Fruit fly (Drosophila melanogaster) whole organism, adult: ENCODE measurements around the gene S-Lap2.

ENCODE experiments used
- CG11617 ChIP-seq: fragments of 200-800 bp; sonication (Bioruptor generic); optimal IDR thresholded peaks from 2 replicates; lab custom pipeline; 2017; ENCODE audit warnings: mild to moderate bottlenecking, missing biosample characterization, missing genetic modification reagents, missing genetic modification characterization
- CG12768 ChIP-seq: fragments of 200-800 bp; sonication (Bioruptor generic); optimal IDR thresholded peaks from 2 replicates; lab custom pipeline; 2017; ENCODE audit warnings: missing biosample characterization, missing genetic modification characterization, mild to moderate bottlenecking, moderate library complexity, missing genetic modification reagents
- CG14711 ChIP-seq: fragments of 200-800 bp; sonication (Bioruptor generic); optimal IDR thresholded peaks from 2 replicates; lab custom pipeline; 2018; ENCODE audit warnings: missing biosample characterization, mild to moderate bottlenecking, missing genetic modification characterization, moderate library complexity
- CG1620 ChIP-seq: fragments of 200-800 bp; sonication (Bioruptor generic); optimal IDR thresholded peaks from 2 replicates; lab custom pipeline; 2016; ENCODE audit warnings: missing biosample characterization, missing genetic modification characterization
- CG33017 ChIP-seq: fragments of 200-800 bp; sonication (Bioruptor generic); optimal IDR thresholded peaks from 2 replicates; lab custom pipeline; 2018; ENCODE audit warnings: missing biosample characterization, mild to moderate bottlenecking, missing genetic modification characterization, moderate library complexity
- CG5204 ChIP-seq: fragments of 200-800 bp; sonication (Bioruptor generic); optimal IDR thresholded peaks from 2 replicates; lab custom pipeline; 2016; ENCODE audit warnings: missing biosample characterization, missing genetic modification characterization
- CG7045 ChIP-seq: fragments of 200-800 bp; sonication (Bioruptor generic); optimal IDR thresholded peaks from 2 replicates; lab custom pipeline; 2017; ENCODE audit warnings: missing biosample characterization, mild to moderate bottlenecking, missing genetic modification characterization
- CG7101 ChIP-seq: fragments of 200-800 bp; sonication (Bioruptor generic); optimal IDR thresholded peaks from 2 replicates; lab custom pipeline; 2018; ENCODE audit warnings: missing biosample characterization, mild to moderate bottlenecking, missing genetic modification characterization, moderate library complexity
- Clk ChIP-seq: fragments of 200-800 bp; sonication (Bioruptor generic); optimal IDR thresholded peaks from 2 replicates; lab custom pipeline; 2017; ENCODE audit warnings: missing biosample characterization, missing genetic modification characterization
- Crg-1 ChIP-seq: fragments of 200-800 bp; sonication (Bioruptor generic); optimal IDR thresholded peaks from 2 replicates; lab custom pipeline; 2016; ENCODE audit warnings: missing biosample characterization, missing genetic modification characterization
- Hr96 ChIP-seq: fragments of 200-800 bp; sonication (Bioruptor generic); optimal IDR thresholded peaks from 2 replicates; lab custom pipeline; 2016; ENCODE audit warnings: missing biosample characterization, missing genetic modification characterization
- Mnt ChIP-seq: fragments of 200-800 bp; sonication (Bioruptor generic); optimal IDR thresholded peaks from 2 replicates; lab custom pipeline; 2016; ENCODE audit warnings: missing biosample characterization, mild to moderate bottlenecking, missing genetic modification characterization
- bab1 ChIP-seq: fragments of 200-800 bp; sonication (Bioruptor generic); optimal IDR thresholded peaks from 3 replicates; lab custom pipeline; 2019; ENCODE audit warnings: missing biosample characterization, mild to moderate bottlenecking, missing genetic modification characterization, moderate library complexity
- cic ChIP-seq: fragments of 200-800 bp; sonication (Bioruptor generic); optimal IDR thresholded peaks from 2 replicates; lab custom pipeline; 2017; ENCODE audit warnings: missing biosample characterization, mild to moderate bottlenecking, missing genetic modification characterization, moderate library complexity
- cnc ChIP-seq, 2 experiments: fragments of >200 bp; optimal IDR thresholded peaks; 2 replicates each; lab custom pipeline; 2017
- kay ChIP-seq: fragments of 200-800 bp; sonication (Bioruptor generic); peaks from one replicate; lab custom pipeline; 2016; ENCODE audit warnings: missing biosample characterization, missing genetic modification characterization, borderline replicate concordance
- ovo ChIP-seq: fragments of 200-800 bp; sonication (Bioruptor generic); optimal IDR thresholded peaks from 2 replicates; lab custom pipeline; 2016; ENCODE audit warnings: missing biosample characterization, missing genetic modification characterization
- pad ChIP-seq: fragments of 200-800 bp; sonication (Bioruptor generic); optimal IDR thresholded peaks from 3 replicates; lab custom pipeline; 2017; ENCODE audit warnings: missing biosample characterization, missing genetic modification characterization, mild to moderate bottlenecking, moderate library complexity, missing genetic modification reagents
- tj ChIP-seq: fragments of 200-800 bp; sonication (Bioruptor generic); optimal IDR thresholded peaks from 3 replicates; lab custom pipeline; 2017; ENCODE audit warnings: missing biosample characterization, mild to moderate bottlenecking, missing genetic modification characterization, moderate library complexity
- toe ChIP-seq: fragments of 200-800 bp; sonication (Bioruptor generic); optimal IDR thresholded peaks from 2 replicates; lab custom pipeline; 2016; ENCODE audit warnings: missing biosample characterization, missing genetic modification characterization

The S-Lap2 gene

DNA sequence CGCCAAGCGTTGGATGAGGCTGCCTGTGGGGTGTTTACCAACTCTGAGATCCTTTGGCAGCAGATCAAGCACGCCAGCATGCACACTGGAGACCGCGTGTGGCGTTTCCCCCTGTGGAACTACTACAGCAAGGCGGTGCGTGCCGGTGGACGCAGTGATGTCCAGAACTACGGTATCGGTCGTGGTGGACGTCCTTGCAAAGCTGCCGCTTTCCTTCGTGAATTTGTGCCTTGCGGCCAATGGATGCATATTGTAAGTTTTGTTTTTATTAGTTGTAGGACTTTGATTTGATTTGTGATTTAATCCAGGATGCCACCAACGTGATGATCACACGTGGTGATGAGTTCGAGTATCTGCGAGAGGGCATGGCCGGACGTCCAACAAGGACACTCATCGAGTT, 1.8 kb downstream of the S-Lap2 start:
- TF ChIP-seq Mnt (GFP tag; lab: Kevin White, UChicago): no peak
- no peak for TF ChIP-seq tj (GFP tag; lab: Kevin White, UChicago)
- TF ChIP-seq ovo: no peak
- no peak for TF ChIP-seq toe (GFP tag; lab: Kevin White, UChicago)
- no peak for TF ChIP-seq Clk (GFP tag; lab: Kevin White, UChicago)
- TF ChIP-seq CG11617 (GFP tag; lab: Kevin White, UChicago): no peak
- TF ChIP-seq kay (GFP tag; lab: Kevin White, UChicago): no peak
- TF ChIP-seq cnc (optimal IDR thresholded peaks at IDR 0.05; lab: Kevin White, UChicago): no peak
- TF ChIP-seq CG12768 (GFP tag; lab: Kevin White, UChicago): no peak
- no peak for TF ChIP-seq CG7101 (tag; lab: Kevin White, UChicago)
- TF ChIP-seq CG7045: no peak
- TF ChIP-seq CG14711 (tag; lab: Kevin White, UChicago): no peak
- no peak for TF ChIP-seq bab1 (GFP tag; lab: Kevin White, UChicago)

DNA sequence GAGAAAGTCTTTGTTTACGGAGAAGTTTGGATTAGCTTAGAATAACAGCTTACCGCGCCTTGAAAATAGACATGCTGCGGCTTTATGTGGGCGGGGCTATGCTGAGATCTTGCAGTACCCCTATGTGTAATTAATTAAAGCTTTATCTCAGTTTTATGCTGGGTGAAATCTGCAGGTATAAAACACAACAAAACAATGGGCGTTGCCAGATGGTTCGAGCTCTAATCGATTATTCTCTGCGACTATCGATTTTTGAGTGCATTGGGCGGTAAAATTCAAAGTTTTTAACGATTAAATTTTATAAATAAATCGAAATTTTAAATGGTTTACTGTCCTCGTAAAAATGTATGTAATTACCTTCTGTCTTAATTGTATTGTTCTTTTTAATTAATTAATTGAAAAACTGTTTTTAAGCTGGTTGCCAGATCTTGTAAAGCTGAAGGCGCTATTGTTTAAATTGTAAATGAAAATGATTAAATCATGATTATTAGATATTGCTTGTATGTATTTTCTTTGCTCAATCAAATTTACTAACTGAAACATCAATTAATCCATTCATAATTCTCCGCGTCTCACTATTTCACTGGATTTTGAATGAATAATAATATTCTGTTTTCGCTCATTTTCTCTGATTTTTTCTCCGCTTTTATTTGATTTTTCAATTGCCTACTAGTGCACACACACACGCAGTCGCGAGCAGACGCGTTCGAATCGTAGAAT, 4.2 kb downstream of the S-Lap2 start, which contains the start of the genes GAPsec and Zasp66:
GAPsec (minus strand) TSS at position 200 of the 720 bp plus-strand sequence.
Zasp66 (plus strand) TSS at position 670 of the 720 bp plus-strand sequence.
- TF ChIP-seq kay (GFP tag; lab: Kevin White, UChicago) (peak; percentile 7), bab1 (GFP tag; lab: Kevin White, UChicago) (peak; percentile 23), CG7045 (no peak)

DNA sequence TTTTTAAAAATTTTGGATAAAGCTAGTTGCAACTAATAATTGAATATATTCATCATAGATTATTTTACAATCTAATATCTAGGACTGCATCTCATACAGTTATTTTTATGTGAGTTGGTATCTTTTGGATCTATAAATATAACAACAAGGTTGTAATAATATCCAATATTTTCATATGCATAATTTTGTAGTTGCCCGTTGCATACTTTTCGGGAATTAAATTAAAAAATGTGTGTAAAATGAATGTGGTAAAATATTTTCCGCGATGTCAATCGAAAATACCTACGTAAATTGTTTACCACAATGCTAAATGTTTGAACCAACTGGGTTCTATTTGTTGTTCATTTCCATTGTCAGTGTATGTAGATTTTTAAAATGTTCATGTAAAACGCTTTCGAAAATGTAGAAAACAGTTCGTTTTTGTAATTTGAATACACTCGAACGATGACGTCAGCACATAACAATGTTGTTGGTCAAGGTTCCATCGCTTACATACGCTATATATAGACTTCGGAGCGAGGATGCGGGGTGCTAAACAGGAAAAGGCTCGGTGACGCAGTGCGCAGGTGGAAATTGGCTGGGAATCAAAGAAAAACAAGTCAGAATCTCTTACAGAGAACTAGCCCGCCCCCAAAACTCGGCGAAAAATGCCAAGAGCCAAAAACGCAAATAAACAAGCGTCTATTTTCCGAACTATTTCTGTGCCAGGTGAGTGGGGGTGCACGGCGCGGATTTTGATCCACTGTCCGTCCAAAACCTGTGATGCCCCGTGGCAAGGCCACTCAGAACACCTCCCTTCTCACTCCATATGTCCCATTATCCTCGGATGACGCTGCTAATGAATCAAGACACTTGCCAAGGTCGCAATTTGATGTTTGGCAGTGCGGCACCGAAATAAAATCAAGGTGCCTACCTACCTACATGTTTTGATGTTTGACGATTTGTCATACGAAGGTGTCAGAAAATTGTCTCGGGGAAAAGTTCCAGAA, 8.4 kb downstream of the S-Lap2 start:
- TF ChIP-seq CG14711 (tag; lab: Kevin White, UChicago) (no peak), CG5204 (GFP tag; lab: Kevin White, UChicago) (peak; percentile 11), CG11617 (GFP tag; lab: Kevin White, UChicago) (peak; percentile 80), Mnt (GFP tag; lab: Kevin White, UChicago) (peak; percentile 43), ovo (no peak), Hr96 (GFP tag; lab: Kevin White, UChicago) (peak; percentile 37), CG7101 (tag; lab: Kevin White, UChicago) (peak; percentile 33), kay (GFP tag; lab: Kevin White, UChicago) (peak; percentile 60)

DNA sequence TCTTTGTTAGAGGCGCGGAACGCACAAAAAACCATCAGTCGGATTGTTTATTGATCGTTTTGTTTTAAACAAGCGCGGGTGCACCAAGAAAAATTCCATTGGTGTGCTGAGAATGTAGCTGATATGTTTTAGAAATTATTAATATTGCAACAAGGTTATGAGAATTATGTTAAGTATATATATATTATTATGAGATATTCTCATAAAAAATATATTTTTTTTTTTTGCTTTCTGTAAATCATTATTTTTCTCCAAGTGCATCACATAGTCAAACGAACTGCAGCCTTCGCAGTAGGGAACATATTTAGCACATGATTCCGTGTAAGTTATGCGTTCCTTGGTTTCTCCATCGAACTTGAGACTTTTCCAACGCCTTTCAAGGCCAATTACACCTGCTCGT, 9.3 kb downstream of the S-Lap2 start:
- TF ChIP-seq cic (GFP tag; lab: Kevin White, UChicago): no peak
- no peak for TF ChIP-seq CG7101 (tag; lab: Kevin White, UChicago)
- no peak for TF ChIP-seq Crg-1 (GFP tag; lab: Kevin White, UChicago)
- TF ChIP-seq CG33017 (tag; lab: Kevin White, UChicago): no peak
- no peak for TF ChIP-seq kay (GFP tag; lab: Kevin White, UChicago)
- no peak for TF ChIP-seq CG12768 (GFP tag; lab: Kevin White, UChicago)
- TF ChIP-seq tj (GFP tag; lab: Kevin White, UChicago): no peak
- TF ChIP-seq CG7045: no peak
- no peak for TF ChIP-seq CG1620 (GFP tag; lab: Kevin White, UChicago)
- no peak for TF ChIP-seq pad (GFP tag; lab: Kevin White, UChicago)
- no peak for TF ChIP-seq cnc (optimal IDR thresholded peaks at IDR 0.05; lab: Kevin White, UChicago)
- TF ChIP-seq CG14711 (tag; lab: Kevin White, UChicago): no peak
- no peak for TF ChIP-seq ovo
- TF ChIP-seq Mnt (GFP tag; lab: Kevin White, UChicago): no peak
- no peak for TF ChIP-seq Clk (GFP tag; lab: Kevin White, UChicago)
- no peak for TF ChIP-seq Hr96 (GFP tag; lab: Kevin White, UChicago)
- no peak for TF ChIP-seq CG11617 (GFP tag; lab: Kevin White, UChicago)
- no peak for TF ChIP-seq bab1 (GFP tag; lab: Kevin White, UChicago)

DNA sequence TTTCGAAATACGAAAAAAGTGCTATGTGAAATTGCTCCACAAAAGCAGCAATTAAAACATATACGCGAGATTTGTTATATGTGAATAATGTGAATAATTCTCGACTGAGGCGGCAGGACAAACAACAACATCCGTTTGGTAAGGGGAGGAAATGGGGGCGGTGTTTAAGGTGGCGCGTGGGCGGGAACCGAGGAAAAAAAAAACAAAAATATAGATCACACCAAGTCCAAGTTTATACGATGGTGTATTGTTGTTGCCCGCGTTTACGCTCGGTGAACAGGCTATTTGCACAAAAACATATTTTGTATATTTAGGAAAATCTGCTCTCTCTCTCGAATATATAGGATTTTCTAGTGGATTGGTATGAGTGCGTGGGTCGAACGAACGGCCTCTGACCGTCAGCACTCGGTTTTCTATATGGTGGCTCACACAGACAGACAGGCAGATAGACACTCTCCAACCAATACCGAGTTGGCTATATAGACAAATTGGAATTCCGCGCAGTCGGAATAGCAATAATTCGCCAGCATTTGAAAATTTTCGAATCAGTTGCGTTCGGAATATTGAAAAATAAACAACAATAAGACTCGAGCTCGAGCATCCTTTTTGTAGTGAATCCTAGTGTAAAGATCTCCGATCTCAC, 10.1 kb downstream of the S-Lap2 start:
- TF ChIP-seq kay (GFP tag; lab: Kevin White, UChicago): peak; percentile 38
- no peak for TF ChIP-seq CG7045
